Fruit fly (Drosophila melanogaster): ENCODE data around the gene alpha-PheRS.

alpha-PheRS gene

dm6 chrX:8101479-8102198 lies 43.8 kb downstream of the alpha-PheRS start, which contains the start of gene CG2258:
CG2258 (minus strand) TSS chrX:8102095.
- peak; percentile 98 for TF ChIP-seq CG17801 (GFP tag; optimal IDR thresholded peaks at IDR 0.05; ENCODE audit: partially characterized antibody)

DNA sequence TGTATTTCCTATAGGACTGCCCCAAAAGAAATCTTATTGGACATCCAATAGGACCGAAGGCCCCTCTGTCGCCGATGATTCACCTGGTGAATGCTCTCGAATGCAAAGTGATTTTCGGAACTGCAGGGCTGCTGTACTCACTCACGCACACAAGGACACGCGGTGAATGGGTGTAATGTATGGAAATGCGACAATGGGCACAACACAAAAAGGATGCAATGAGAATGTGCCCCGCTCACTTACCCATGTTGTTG lies 44.6 kb downstream of the alpha-PheRS start:
- no peak for TF ChIP-seq CG17801 (GFP tag; optimal IDR thresholded peaks at IDR 0.05; ENCODE audit: partially characterized antibody)

DNA sequence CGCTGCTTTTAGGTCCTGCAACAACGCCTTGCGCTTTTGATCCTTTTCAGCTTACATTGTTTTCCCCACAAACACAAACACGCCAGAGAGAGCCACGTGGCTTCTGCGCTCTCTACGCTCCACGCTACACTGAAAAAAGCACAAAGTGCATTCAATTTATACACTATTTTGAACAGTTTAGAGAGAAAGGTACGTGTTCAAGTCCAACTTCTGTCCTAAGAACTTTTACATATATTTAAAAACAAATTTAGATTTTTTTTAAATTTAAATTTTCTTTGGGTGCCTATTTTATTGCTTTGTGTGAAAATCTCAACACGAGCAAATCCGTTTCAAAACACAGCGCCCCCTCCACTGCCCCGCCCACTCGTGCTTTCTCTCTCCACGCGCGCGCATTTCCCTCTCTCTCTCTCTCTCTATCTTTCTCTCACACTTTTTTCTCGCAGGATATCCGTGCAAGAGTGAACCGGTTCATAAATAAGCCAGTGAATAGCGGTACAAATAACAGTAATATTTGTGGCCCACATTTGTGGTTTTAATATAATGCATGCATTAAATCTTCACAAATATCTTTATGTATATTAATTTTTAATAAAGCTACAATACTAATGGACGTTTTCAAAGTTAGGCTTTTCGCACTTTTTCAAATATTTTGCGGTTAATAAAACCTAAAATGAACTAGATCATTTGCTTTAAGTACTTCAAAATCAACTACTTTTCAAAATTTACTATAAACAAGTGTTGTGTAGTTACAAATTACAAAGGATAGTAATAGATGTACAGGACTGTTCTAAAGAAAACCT lies 45.2 kb downstream of the alpha-PheRS start:
- peak; percentile 20 for TF ChIP-seq CG17801 (GFP tag; optimal IDR thresholded peaks at IDR 0.05; ENCODE audit: partially characterized antibody)
